Fruit fly (Drosophila melanogaster) whole organism, prepupa: ENCODE data around the gene CG43843.
A peak's percentile ranks its signal among the peaks of the same experiment; 100 is the strongest.

Experiments used
- CG1621 ChIP-seq: fragments of 200-800 bp; sonication (Bioruptor generic); optimal IDR thresholded peaks from 3 replicates; lab custom pipeline; 2018; ENCODE audit warnings: missing biosample characterization, mild to moderate bottlenecking, missing genetic modification characterization
- CG16779 ChIP-seq: fragments of 200-800 bp; sonication (Bioruptor generic); optimal IDR thresholded peaks from 3 replicates; lab custom pipeline; 2017; ENCODE audit warnings: missing biosample characterization, mild to moderate bottlenecking, missing genetic modification characterization
- CG3032 ChIP-seq: fragments of 200-800 bp; optimal IDR thresholded peaks from 2 replicates; lab custom pipeline; 2019; ENCODE audit warnings: missing biosample characterization, mild to moderate bottlenecking, missing genetic modification characterization, moderate library complexity
- CG32006 ChIP-seq: fragments of 200-800 bp; sonication (Bioruptor generic); optimal IDR thresholded peaks from 3 replicates; lab custom pipeline; 2017; ENCODE audit warnings: missing biosample characterization, mild to moderate bottlenecking, missing genetic modification characterization
- CG34406 ChIP-seq: fragments of 200-800 bp; sonication (Bioruptor generic); optimal IDR thresholded peaks from 3 replicates; lab custom pipeline; 2016; ENCODE audit warnings: missing biosample characterization, missing genetic modification characterization
- CG3919 ChIP-seq: fragments of 200-800 bp; sonication (Bioruptor generic); optimal IDR thresholded peaks from 3 replicates; lab custom pipeline; 2016; ENCODE audit warnings: missing biosample characterization, missing genetic modification characterization
- CG6276 ChIP-seq: fragments of 200-800 bp; sonication (Bioruptor generic); optimal IDR thresholded peaks from 2 replicates; lab custom pipeline; 2017; ENCODE audit warnings: missing biosample characterization, mild to moderate bottlenecking, missing genetic modification characterization
- CG6854 ChIP-seq: fragments of 200-800 bp; sonication (Bioruptor generic); optimal IDR thresholded peaks from 2 replicates; lab custom pipeline; 2017; ENCODE audit warnings: missing biosample characterization, mild to moderate bottlenecking, missing genetic modification characterization
- CG7368 ChIP-seq: fragments of 200-800 bp; sonication (Bioruptor generic); optimal IDR thresholded peaks from 3 replicates; lab custom pipeline; 2016; ENCODE audit warnings: missing biosample characterization, missing genetic modification characterization
- CG8119 ChIP-seq: fragments of 200-800 bp; sonication (Bioruptor generic); IDR thresholded peaks from 3 replicates; pipeline ENCODE4 v1.3.6; 2022; ENCODE audit warnings: missing biosample characterization, missing genetic modification characterization
- CG8632 ChIP-seq: fragments of 200-800 bp; sonication (Bioruptor generic); optimal IDR thresholded peaks from 3 replicates; lab custom pipeline; 2016; ENCODE audit warnings: missing biosample characterization, missing genetic modification characterization
- CG9139 ChIP-seq: fragments of 200-800 bp; sonication (Bioruptor generic); optimal IDR thresholded peaks from 3 replicates; lab custom pipeline; 2017; ENCODE audit warnings: missing biosample characterization, mild to moderate bottlenecking, missing genetic modification characterization
- Eip75B ChIP-seq: fragments of 200-800 bp; sonication (Bioruptor generic); optimal IDR thresholded peaks from 3 replicates; lab custom pipeline; 2016; ENCODE audit warnings: missing biosample characterization, missing genetic modification characterization
- Eip78C ChIP-seq: fragments of 200-800 bp; sonication (Bioruptor generic); peaks from one replicate; lab custom pipeline; 2016; ENCODE audit warnings: missing biosample characterization, missing genetic modification characterization
- Eip93F ChIP-seq: fragments of 200-800 bp; sonication (Bioruptor generic); optimal IDR thresholded peaks from 2 replicates; lab custom pipeline; 2016; ENCODE audit warnings: missing biosample characterization, mild to moderate bottlenecking, missing genetic modification characterization
- Ets21C ChIP-seq: fragments of 200-800 bp; sonication (Bioruptor generic); optimal IDR thresholded peaks from 3 replicates; lab custom pipeline; 2016; ENCODE audit warnings: missing biosample characterization, missing genetic modification characterization
- Ets96B ChIP-seq: fragments of 200-800 bp; optimal IDR thresholded peaks from 2 replicates; lab custom pipeline; 2019; ENCODE audit warnings: missing biosample characterization, mild to moderate bottlenecking, missing genetic modification characterization, moderate library complexity
- Gug ChIP-seq: fragments of 200-800 bp; sonication (Bioruptor generic); IDR thresholded peaks from 2 replicates; pipeline ENCODE4 v1.3.6; 2022; ENCODE audit warnings: missing biosample characterization, missing genetic modification characterization
- Hr38 ChIP-seq: sonication (Bioruptor generic); optimal IDR thresholded peaks from 2 replicates; lab custom pipeline; 2016; ENCODE audit warnings: missing biosample characterization, missing genetic modification characterization
- Hr39 ChIP-seq: fragments of 200-800 bp; sonication (Bioruptor generic); optimal IDR thresholded peaks from 2 replicates; lab custom pipeline; 2016; ENCODE audit warnings: missing biosample characterization, missing genetic modification characterization
- Hr4 ChIP-seq: fragments of 200-800 bp; sonication (Bioruptor generic); optimal IDR thresholded peaks from 3 replicates; lab custom pipeline; 2016; ENCODE audit warnings: missing biosample characterization, missing genetic modification characterization
- Met ChIP-seq: fragments of 200-800 bp; sonication (Bioruptor generic); optimal IDR thresholded peaks from 3 replicates; lab custom pipeline; 2016; ENCODE audit warnings: missing biosample characterization, missing genetic modification characterization
- Smox ChIP-seq: fragments of 200-800 bp; sonication (Bioruptor generic); optimal IDR thresholded peaks from 3 replicates; lab custom pipeline; 2016; ENCODE audit warnings: missing biosample characterization, missing genetic modification characterization
- Sox14 ChIP-seq: fragments of 200-800 bp; sonication (Bioruptor generic); optimal IDR thresholded peaks from 3 replicates; lab custom pipeline; 2016; ENCODE audit warnings: missing biosample characterization, missing genetic modification characterization
- Sox15 ChIP-seq: fragments of 200-800 bp; sonication (Bioruptor generic); optimal IDR thresholded peaks from 3 replicates; lab custom pipeline; 2016; ENCODE audit warnings: missing biosample characterization, missing genetic modification characterization
- cyc ChIP-seq: fragments of 200-800 bp; sonication (Bioruptor generic); optimal IDR thresholded peaks from 3 replicates; lab custom pipeline; 2016; ENCODE audit warnings: missing biosample characterization, missing genetic modification characterization
- dac ChIP-seq: fragments of 200-800 bp; sonication (Bioruptor generic); optimal IDR thresholded peaks from 2 replicates; lab custom pipeline; 2017; ENCODE audit warnings: missing biosample characterization, mild to moderate bottlenecking, missing genetic modification characterization
- dsx ChIP-seq: fragments of 200-800 bp; optimal IDR thresholded peaks from 3 replicates; lab custom pipeline; 2019; ENCODE audit warnings: missing biosample characterization, mild to moderate bottlenecking, missing genetic modification characterization, moderate library complexity; ENCODE audit not compliant: poor library complexity, severe bottlenecking
- eg ChIP-seq: fragments of 200-800 bp; sonication (Bioruptor generic); IDR thresholded peaks from 3 replicates; pipeline ENCODE4 v1.3.6; 2022; ENCODE audit warnings: missing biosample characterization, missing genetic modification characterization
- esn ChIP-seq: fragments of 200-800 bp; sonication (Bioruptor generic); optimal IDR thresholded peaks from 2 replicates; lab custom pipeline; 2016; ENCODE audit warnings: missing biosample characterization, mild to moderate bottlenecking, missing genetic modification characterization, moderate library complexity
- fd59A ChIP-seq: fragments of 200-800 bp; sonication (Bioruptor generic); optimal IDR thresholded peaks from 2 replicates; lab custom pipeline; 2017; ENCODE audit warnings: missing biosample characterization, mild to moderate bottlenecking, missing genetic modification characterization, missing genetic modification reagents
- fd85E ChIP-seq: fragments of 200-800 bp; sonication (Bioruptor generic); optimal IDR thresholded peaks from 3 replicates; lab custom pipeline; 2016; ENCODE audit warnings: missing biosample characterization, missing genetic modification characterization
- lz ChIP-seq: fragments of 200-800 bp; sonication (Bioruptor generic); optimal IDR thresholded peaks from 3 replicates; lab custom pipeline; 2016; ENCODE audit warnings: missing biosample characterization, missing genetic modification characterization
- net ChIP-seq: fragments of 200-800 bp; sonication (Bioruptor generic); optimal IDR thresholded peaks from 3 replicates; lab custom pipeline; 2016; ENCODE audit warnings: missing biosample characterization, missing genetic modification characterization
- ss ChIP-seq, 2 experiments: fragments of 200-800 bp; sonication (Bioruptor generic); optimal IDR thresholded peaks; 2 replicates in 1 of 2; 3 replicates in 1 of 2; lab custom pipeline; 2017 to 2018; ENCODE audit warnings: mild to moderate bottlenecking in 2 of 2, missing biosample characterization in 2 of 2, missing genetic modification characterization in 2 of 2, moderate library complexity in 1 of 2
- svp ChIP-seq: fragments of 200-800 bp; sonication (Bioruptor generic); peaks from one replicate; lab custom pipeline; 2016; ENCODE audit warnings: missing biosample characterization, missing genetic modification characterization
- topi ChIP-seq: fragments of 200-800 bp; sonication (Bioruptor generic); optimal IDR thresholded peaks from 3 replicates; lab custom pipeline; 2016; ENCODE audit warnings: missing biosample characterization, missing genetic modification characterization
- vri ChIP-seq: fragments of 200-800 bp; sonication (Bioruptor generic); optimal IDR thresholded peaks from 3 replicates; lab custom pipeline; 2016; ENCODE audit warnings: missing biosample characterization, mild to moderate bottlenecking, missing genetic modification characterization

CG43843 gene

DNA sequence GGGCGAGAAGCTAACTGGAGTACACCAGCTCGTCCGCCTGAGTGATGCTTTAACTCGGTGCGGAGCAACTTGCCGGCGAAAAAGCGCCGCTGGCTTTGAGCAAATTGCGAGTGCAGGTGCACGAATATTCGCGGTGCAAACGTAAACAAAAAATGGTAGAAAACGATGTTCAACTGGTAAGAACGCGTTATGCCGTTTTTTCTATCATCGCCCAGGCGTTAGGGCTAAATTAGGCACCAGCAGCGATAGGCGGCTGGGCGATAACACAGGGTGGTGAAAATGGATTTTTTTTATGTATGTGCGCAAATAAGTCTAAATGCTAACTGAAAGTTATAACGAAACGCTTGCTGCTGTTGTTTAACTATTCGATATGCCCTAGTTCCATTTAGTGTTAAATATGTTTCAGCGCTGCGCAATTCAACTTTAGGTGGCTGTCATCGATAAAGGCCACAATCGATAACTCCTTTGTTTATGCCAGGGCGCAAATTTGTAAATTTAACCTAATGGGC is 39.5 kb upstream of the CG43843 start, which contains the start of the genes Pgant7 and Xrcc2:
Gene Pgant7 (minus strand): TSS at position 308 of the 509 bp plus-strand sequence.
Gene Xrcc2 (plus strand): TSS at position 449 of the 509 bp plus-strand sequence.
- TF ChIP-seq CG3919 (GFP tag; lab: Kevin White, UChicago) (no peak), Sox15 (no peak), ss (GFP tag; optimal IDR thresholded peaks at IDR 0.05; lab: Kevin White, UChicago) (peak in 1 of 2 experiments; percentile 8), cyc (GFP tag; lab: Kevin White, UChicago) (no peak), lz (GFP tag; lab: Kevin White, UChicago) (no peak), Hr39 (GFP tag; lab: Kevin White, UChicago) (no peak), dac (GFP tag; lab: Kevin White, UChicago) (no peak), CG1621 (tag; lab: Kevin White, UChicago) (no peak), CG8632 (GFP tag; lab: Kevin White, UChicago) (no peak), Hr38 (GFP tag; lab: Kevin White, UChicago) (no peak), Ets21C (GFP tag; lab: Kevin White, UChicago) (no peak), Smox (GFP tag; lab: Kevin White, UChicago) (no peak), Met (GFP tag; lab: Kevin White, UChicago) (no peak), svp (no peak), CG9139 (no peak), topi (no peak), dsx (GFP tag; lab: Kevin White, UChicago) (peak; percentile 9), Ets96B (tag; lab: Kevin White, UChicago) (no peak), esn (GFP tag; lab: Kevin White, UChicago) (peak; percentile 3), Sox14 (GFP tag; lab: Kevin White, UChicago) (peak; percentile 88), Eip78C (peak; percentile 38)

DNA sequence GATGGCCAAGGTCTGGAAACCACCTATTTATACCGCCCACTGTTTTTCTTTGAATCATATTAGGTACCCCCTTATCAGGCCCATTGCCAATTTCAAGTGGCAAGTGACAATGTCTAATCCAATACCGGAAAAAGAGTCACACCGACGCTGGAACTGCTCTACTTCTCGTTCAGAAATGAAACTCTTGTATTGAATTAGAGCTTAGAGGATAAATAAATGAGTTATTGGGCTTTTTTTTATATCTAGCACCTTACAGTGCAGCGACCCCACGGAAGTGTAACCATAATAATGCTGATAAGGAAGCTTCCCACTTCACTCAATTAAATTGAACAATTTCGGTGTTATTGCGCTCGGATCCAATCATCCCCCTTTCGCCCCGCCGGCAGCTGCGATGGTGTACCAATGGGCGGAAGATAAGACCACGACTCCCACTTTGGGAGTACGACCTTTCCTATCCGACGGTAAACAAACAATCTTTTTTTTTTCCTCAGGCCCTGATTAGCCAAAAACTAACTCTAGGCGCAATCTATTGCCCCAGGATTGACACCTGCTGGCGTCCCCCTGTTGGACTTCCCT is 34.0 kb upstream of the CG43843 start, which contains the start of gene CG15043:
Gene CG15043 (minus strand): TSS at position 4 of the 576 bp plus-strand sequence.
- no peak for TF ChIP-seq CG34406
- no peak for TF ChIP-seq CG3032 (tag; lab: Kevin White, UChicago)
- no peak for TF ChIP-seq Hr39 (GFP tag; lab: Kevin White, UChicago)
- TF ChIP-seq lz (GFP tag; lab: Kevin White, UChicago): no peak
- TF ChIP-seq Hr38 (GFP tag; lab: Kevin White, UChicago): no peak
- no peak for TF ChIP-seq ss (GFP tag; optimal IDR thresholded peaks at IDR 0.05; lab: Kevin White, UChicago)
- TF ChIP-seq CG8632 (GFP tag; lab: Kevin White, UChicago): no peak
- peak; percentile 85 for TF ChIP-seq svp
- TF ChIP-seq Eip78C: peak; percentile 13
- TF ChIP-seq CG6276 (GFP tag; lab: Kevin White, UChicago): no peak
- TF ChIP-seq Gug (GFP tag; lab: Robert Waterston, UW): no peak
- TF ChIP-seq Sox14 (GFP tag; lab: Kevin White, UChicago): no peak
- no peak for TF ChIP-seq net (GFP tag; lab: Kevin White, UChicago)
- no peak for TF ChIP-seq vri (GFP tag; lab: Kevin White, UChicago)
- no peak for TF ChIP-seq fd59A (GFP tag; lab: Kevin White, UChicago)
- no peak for TF ChIP-seq CG1621 (tag; lab: Kevin White, UChicago)
- no peak for TF ChIP-seq CG16779 (tag; lab: Kevin White, UChicago)
- TF ChIP-seq cyc (GFP tag; lab: Kevin White, UChicago): peak; percentile 13

- TF ChIP-seq Eip93F (GFP tag; lab: Kevin White, UChicago) (no peak), Eip75B (no peak), CG8632 (GFP tag; lab: Kevin White, UChicago) (no peak), eg (GFP tag; lab: Robert Waterston, UW) (no peak), fd85E (GFP tag; lab: Kevin White, UChicago) (no peak), CG8119 (GFP tag; lab: Robert Waterston, UW) (no peak), ss (GFP tag; optimal IDR thresholded peaks at IDR 0.05; lab: Kevin White, UChicago) (no peak), CG7368 (GFP tag; lab: Kevin White, UChicago) (no peak), dsx (GFP tag; lab: Kevin White, UChicago) (no peak), CG6854 (GFP tag; lab: Kevin White, UChicago) (no peak), CG6276 (GFP tag; lab: Kevin White, UChicago) (no peak), Hr39 (GFP tag; lab: Kevin White, UChicago) (no peak), Ets21C (GFP tag; lab: Kevin White, UChicago) (no peak), Hr4 (GFP tag; lab: Kevin White, UChicago) (no peak), CG32006 (GFP tag; lab: Kevin White, UChicago) (no peak), Sox14 (GFP tag; lab: Kevin White, UChicago) (no peak)
Measured at dm6 chrX:18491941-18492340, 31.7 kb upstream of the CG43843 start, which contains the start of gene CG15044. CG15044 (minus strand) TSS chrX:18492006.
